Fruit fly (Drosophila melanogaster) whole organism, embryonic: ENCODE data around the gene CG15034.

Source experiments
- Awh ChIP-seq: fragments of 200-800 bp; sonication (Bioruptor generic); IDR thresholded peaks from 2 replicates; pipeline ENCODE4, ENCODE4 v1.3.6; 2022; ENCODE audit warnings: missing biosample characterization, missing genetic modification characterization
- Blimp-1 ChIP-seq: fragments of 200-800 bp; sonication (Bioruptor generic); optimal IDR thresholded peaks from 3 replicates; lab custom pipeline; 2018; ENCODE audit warnings: missing biosample characterization, missing genetic modification characterization, mild to moderate bottlenecking, moderate library complexity, missing genetic modification reagents
- CG10462 ChIP-seq: fragments of 200-800 bp; sonication (Bioruptor generic); optimal IDR thresholded peaks from 2 replicates; lab custom pipeline; 2016; ENCODE audit warnings: missing biosample characterization, missing genetic modification characterization
- CG11085 ChIP-seq: fragments of 200-800 bp; sonication (Bioruptor generic); IDR thresholded peaks from 2 replicates; pipeline ENCODE4 v1.3.6; 2022; ENCODE audit warnings: missing biosample characterization, missing genetic modification characterization
- CG11560 ChIP-seq: fragments of 200-800 bp; sonication (Bioruptor generic); IDR thresholded peaks from 3 replicates; pipeline ENCODE4 v1.3.6; 2022; ENCODE audit warnings: missing biosample characterization, missing genetic modification characterization
- CG12104 ChIP-seq: fragments of 200-800 bp; sonication (Bioruptor generic); optimal IDR thresholded peaks from 3 replicates; lab custom pipeline; 2016; ENCODE audit warnings: missing biosample characterization, missing genetic modification characterization
- CG13287 ChIP-seq: fragments of 200-800 bp; sonication (Bioruptor generic); IDR thresholded peaks from 2 replicates; pipeline ENCODE4 v1.3.6; 2022; ENCODE audit warnings: missing biosample characterization, missing genetic modification characterization; ENCODE audit not compliant: partially characterized antibody
- CG15073 ChIP-seq: fragments of 200-800 bp; sonication (Bioruptor generic); optimal IDR thresholded peaks from 2 replicates; lab custom pipeline; 2016; ENCODE audit warnings: missing biosample characterization, missing genetic modification characterization
- CG15479 ChIP-seq: fragments of 200-800 bp; sonication (Bioruptor generic); optimal IDR thresholded peaks from 3 replicates; lab custom pipeline; 2019; ENCODE audit warnings: missing biosample characterization, mild to moderate bottlenecking, missing genetic modification characterization, moderate library complexity
- CG18011 ChIP-seq: fragments of 200-800 bp; sonication (Bioruptor generic); optimal IDR thresholded peaks from 2 replicates; lab custom pipeline; 2017; ENCODE audit warnings: missing biosample characterization, missing genetic modification characterization, mild to moderate bottlenecking, moderate library complexity, missing genotype
- CG18262 ChIP-seq: fragments of 200-800 bp; optimal IDR thresholded peaks from 3 replicates; lab custom pipeline; 2019; ENCODE audit warnings: missing biosample characterization, mild to moderate bottlenecking, missing genetic modification characterization, moderate library complexity
- CG2129 ChIP-seq: fragments of 200-800 bp; sonication (Bioruptor generic); IDR thresholded peaks from 2 replicates; pipeline ENCODE4 v1.3.6; 2022; ENCODE audit warnings: missing biosample characterization, missing genetic modification characterization; ENCODE audit not compliant: partially characterized antibody
- CG34224 ChIP-seq: fragments of 200-800 bp; sonication (Bioruptor generic); IDR thresholded peaks from 3 replicates; pipeline ENCODE4 v1.3.6; 2022; ENCODE audit warnings: missing biosample characterization, missing genetic modification characterization; ENCODE audit not compliant: partially characterized antibody
- CG3726 ChIP-seq: fragments of 200-800 bp; sonication (Bioruptor generic); IDR thresholded peaks from 3 replicates; pipeline ENCODE4, ENCODE4 v1.3.6; 2022; ENCODE audit warnings: missing biosample characterization, missing genetic modification characterization
- CG4328 ChIP-seq: fragments of 200-800 bp; sonication (Bioruptor generic); optimal IDR thresholded peaks from 3 replicates; lab custom pipeline; 2017; ENCODE audit warnings: missing biosample characterization, missing genetic modification reagents, missing genetic modification characterization
- CG4820 ChIP-seq: fragments of 200-800 bp; sonication (Bioruptor generic); optimal IDR thresholded peaks from 3 replicates; lab custom pipeline; 2016; ENCODE audit warnings: missing biosample characterization, missing genetic modification characterization
- CG6854 ChIP-seq: fragments of 200-800 bp; sonication (Bioruptor generic); optimal IDR thresholded peaks from 3 replicates; lab custom pipeline; 2017; ENCODE audit warnings: missing biosample characterization, mild to moderate bottlenecking, missing genetic modification characterization
- CG7786 ChIP-seq: fragments of 200-800 bp; sonication (Bioruptor generic); optimal IDR thresholded peaks from 2 replicates; lab custom pipeline; 2016; ENCODE audit warnings: missing biosample characterization, missing genetic modification characterization
- CG7963 ChIP-seq: fragments of 200-800 bp; sonication (Bioruptor generic); IDR thresholded peaks from 3 replicates; pipeline ENCODE4 v1.3.6; 2022; ENCODE audit warnings: missing biosample characterization, missing genetic modification characterization; ENCODE audit not compliant: partially characterized antibody
- CG9876 ChIP-seq: fragments of 200-800 bp; sonication (Bioruptor generic); optimal IDR thresholded peaks from 2 replicates; lab custom pipeline; 2016; ENCODE audit warnings: missing biosample characterization, missing genetic modification characterization
- ERR ChIP-seq: fragments of 200-800 bp; sonication (Bioruptor generic); optimal IDR thresholded peaks from 2 replicates; lab custom pipeline; 2016; ENCODE audit warnings: missing biosample characterization, missing genetic modification characterization
- HLHmδ ChIP-seq: fragments of 200-800 bp; sonication (Bioruptor generic); optimal IDR thresholded peaks from 2 replicates; lab custom pipeline; 2018; ENCODE audit warnings: missing biosample characterization, mild to moderate bottlenecking, missing genetic modification characterization, moderate library complexity
- MBD-R2 ChIP-seq: fragments of 200-800 bp; sonication (Bioruptor generic); IDR thresholded peaks from 2 replicates; pipeline ENCODE4 v1.3.6; 2022; ENCODE audit warnings: missing biosample characterization, missing genetic modification characterization
- Optix ChIP-seq: fragments of 200-800 bp; sonication (Bioruptor generic); IDR thresholded peaks from 3 replicates; pipeline ENCODE4 v1.3.6; 2022; ENCODE audit warnings: missing biosample characterization, missing genetic modification characterization
- Pdp1 ChIP-seq, 2 experiments: fragments of 200-800 bp; sonication (Bioruptor generic); optimal IDR thresholded peaks; 3 replicates each; lab custom pipeline; 2016; ENCODE audit warnings: missing biosample characterization in 2 of 2, missing genetic modification characterization in 2 of 2, mild to moderate bottlenecking in 1 of 2, moderate library complexity in 1 of 2
- Ssrp ChIP-seq: fragments of 200-800 bp; sonication (Bioruptor generic); optimal IDR thresholded peaks from 2 replicates; lab custom pipeline; 2018; ENCODE audit warnings: missing biosample characterization, mild to moderate bottlenecking, missing genetic modification characterization, moderate library complexity
- ap ChIP-seq: fragments of 200-800 bp; sonication (Bioruptor generic); IDR thresholded peaks from 2 replicates; pipeline ENCODE4 v1.3.6; 2022; ENCODE audit warnings: missing biosample characterization, missing genetic modification characterization
- ash1 ChIP-seq: fragments of 200-800 bp; sonication (Bioruptor generic); optimal IDR thresholded peaks from 2 replicates; lab custom pipeline; 2018; ENCODE audit warnings: missing biosample characterization, mild to moderate bottlenecking, missing genetic modification characterization
- bcd ChIP-seq: fragments of 200-800 bp; sonication (Bioruptor generic); optimal IDR thresholded peaks from 2 replicates; lab custom pipeline; 2017; ENCODE audit warnings: missing biosample characterization, mild to moderate bottlenecking, missing genetic modification characterization
- cwo ChIP-seq: fragments of 200-800 bp; sonication (Bioruptor generic); optimal IDR thresholded peaks from 3 replicates; lab custom pipeline; 2017; ENCODE audit warnings: missing biosample characterization, missing genetic modification characterization, mild to moderate bottlenecking, moderate library complexity, missing genetic modification reagents
- dpn ChIP-seq, 2 experiments: fragments of 200-800 bp; sonication (Bioruptor generic); optimal IDR thresholded peaks; 3 replicates each; lab custom pipeline; 2016; ENCODE audit warnings: missing biosample characterization in 2 of 2, missing genetic modification characterization in 2 of 2
- ems ChIP-seq: fragments of 200-800 bp; sonication (Bioruptor generic); optimal IDR thresholded peaks from 3 replicates; lab custom pipeline; 2016; ENCODE audit warnings: missing biosample characterization, missing genetic modification characterization
- fd64A ChIP-seq: fragments of 200-800 bp; sonication (Bioruptor generic); optimal IDR thresholded peaks from 3 replicates; lab custom pipeline; 2018; ENCODE audit warnings: missing biosample characterization, mild to moderate bottlenecking, missing genetic modification characterization
- jumu ChIP-seq: fragments of 200-800 bp; sonication (Bioruptor generic); optimal IDR thresholded peaks from 3 replicates; lab custom pipeline; 2016; ENCODE audit warnings: missing biosample characterization, missing genetic modification characterization
- ken ChIP-seq: fragments of 200-800 bp; sonication (Bioruptor generic); IDR thresholded peaks from 3 replicates; pipeline ENCODE4 v1.3.6; 2022; ENCODE audit warnings: missing biosample characterization, missing genetic modification characterization
- lab ChIP-seq: fragments of 200-800 bp; sonication (Bioruptor generic); optimal IDR thresholded peaks from 3 replicates; lab custom pipeline; 2017; ENCODE audit warnings: missing biosample characterization, missing genetic modification characterization, mild to moderate bottlenecking, moderate library complexity, missing genetic modification reagents
- lmd ChIP-seq: fragments of 200-800 bp; sonication (Bioruptor generic); IDR thresholded peaks from 2 replicates; pipeline ENCODE4 v1.3.6; 2022; ENCODE audit warnings: missing biosample characterization, missing genetic modification characterization
- mirr ChIP-seq: fragments of 200-800 bp; sonication (Bioruptor generic); optimal IDR thresholded peaks from 3 replicates; lab custom pipeline; 2018; ENCODE audit warnings: missing biosample characterization, mild to moderate bottlenecking, missing genetic modification characterization
- p53 ChIP-seq: fragments of 200-800 bp; sonication (Bioruptor generic); optimal IDR thresholded peaks from 2 replicates; lab custom pipeline; 2016; ENCODE audit warnings: missing biosample characterization, missing genetic modification characterization
- pum ChIP-seq: fragments of 200-800 bp; sonication (Bioruptor generic); optimal IDR thresholded peaks from 2 replicates; lab custom pipeline; 2016; ENCODE audit warnings: missing biosample characterization, missing genetic modification characterization
- rib ChIP-seq: fragments of 200-800 bp; sonication (Bioruptor generic); IDR thresholded peaks from 2 replicates; pipeline ENCODE4 v1.3.6; 2022; ENCODE audit warnings: missing biosample characterization, missing genetic modification characterization
- ro ChIP-seq: fragments of 200-800 bp; sonication (Bioruptor generic); IDR thresholded peaks from 2 replicates; pipeline ENCODE4 v1.3.6; 2022; ENCODE audit warnings: missing biosample characterization, missing genetic modification characterization
- seq ChIP-seq: fragments of 200-800 bp; sonication (Bioruptor generic); IDR thresholded peaks from 2 replicates; pipeline ENCODE4 v1.3.6; 2022; ENCODE audit warnings: missing biosample characterization, missing genetic modification characterization
- sima ChIP-seq: fragments of 200-800 bp; sonication (Bioruptor generic); optimal IDR thresholded peaks from 2 replicates; lab custom pipeline; 2016; ENCODE audit warnings: missing biosample characterization, missing genetic modification characterization
- sna ChIP-seq: fragments of 200-800 bp; sonication (Bioruptor generic); IDR thresholded peaks from 2 replicates; pipeline ENCODE4 v1.3.6; 2022; ENCODE audit warnings: missing biosample characterization, missing genetic modification characterization; ENCODE audit not compliant: partially characterized antibody
- sob ChIP-seq: fragments of 200-800 bp; sonication (Bioruptor generic); IDR thresholded peaks from 2 replicates; pipeline ENCODE4 v1.3.6; 2022; ENCODE audit warnings: missing biosample characterization, missing genetic modification characterization
- tgo ChIP-seq: fragments of 200-800 bp; sonication (Bioruptor generic); IDR thresholded peaks from 3 replicates; pipeline ENCODE4 v1.3.6; 2022; ENCODE audit warnings: missing biosample characterization, missing genetic modification characterization
- wek ChIP-seq: fragments of 200-800 bp; sonication (Bioruptor generic); optimal IDR thresholded peaks from 3 replicates; lab custom pipeline; 2018; ENCODE audit warnings: missing biosample characterization, mild to moderate bottlenecking, missing genetic modification characterization, moderate library complexity

The CG15034 gene

dm6 chrX:7323649-7324511 lies 23.4 kb downstream of the CG15034 start, which contains the start of the genes Atg5 and Dok (continued):
- TF ChIP-seq CG3726 (no peak), pum (GFP tag; lab: Kevin White, UChicago) (no peak), CG11560 (no peak), seq (no peak), ERR (no peak), ap (no peak), Optix (no peak), CG4328 (GFP tag; lab: Kevin White, UChicago) (no peak), ro (no peak), rib (GFP tag; lab: Robert Waterston, UW) (no peak), CG18011 (GFP tag; lab: Kevin White, UChicago) (no peak), jumu (GFP tag; lab: Kevin White, UChicago) (no peak), Pdp1 (GFP tag; optimal IDR thresholded peaks at IDR 0.05; lab: Kevin White, UChicago) (no peak), dpn (GFP tag; optimal IDR thresholded peaks at IDR 0.05; lab: Kevin White, UChicago) (peak in 1 of 2 experiments; percentile 44), sna (GFP tag; lab: Robert Waterston, UW) (peak; percentile 34; the same call in 1 of the 2 replicates), CG10462 (GFP tag; lab: Kevin White, UChicago) (no peak), mirr (GFP tag; lab: Kevin White, UChicago) (no peak), CG6854 (GFP tag; lab: Kevin White, UChicago) (no peak), CG9876 (GFP tag; lab: Kevin White, UChicago) (no peak), Awh (GFP tag; lab: Robert Waterston, UW) (no peak), bcd (peak; percentile 19), ken (0 out of 3 replicates have a peak, but pooled peaks have one; percentile 23), HLHmδ (GFP tag; lab: Kevin White, UChicago) (no peak), ems (GFP tag; lab: Kevin White, UChicago) (no peak), CG15073 (GFP tag; lab: Kevin White, UChicago) (no peak), CG7786 (GFP tag; lab: Kevin White, UChicago) (no peak), CG12104 (GFP tag; lab: Kevin White, UChicago) (no peak), CG15479 (GFP tag; lab: Kevin White, UChicago) (peak; percentile 59), lmd (GFP tag; lab: Robert Waterston, UW) (no peak; the same call in 1 of the 2 replicates), wek (no peak), p53 (GFP tag; lab: Kevin White, UChicago) (no peak), MBD-R2 (GFP tag; lab: Robert Waterston, UW) (peak; percentile 63), tgo (GFP tag; lab: Robert Waterston, UW) (no peak), Blimp-1 (GFP tag; lab: Kevin White, UChicago) (no peak), fd64A (GFP tag; lab: Kevin White, UChicago) (no peak), CG4820 (peak; percentile 10), Ssrp (no peak), sima (no peak), CG2129 (GFP tag; lab: Robert Waterston, UW) (no peak), lab (GFP tag; lab: Kevin White, UChicago) (peak; percentile 31), ash1 (GFP tag; lab: Kevin White, UChicago) (no peak), sob (GFP tag; lab: Robert Waterston, UW) (peak; percentile 51; the same call in 1 of the 2 replicates), CG7963 (peak; percentile 42; the same call in 2 of the 3 replicates), CG13287 (peak; percentile 68), CG18262 (tag; lab: Kevin White, UChicago) (peak; percentile 18), cwo (GFP tag; lab: Kevin White, UChicago) (no peak), CG34224 (peak; percentile 39; the same call in 2 of the 3 replicates), CG11085 (GFP tag; lab: Robert Waterston, UW) (no peak)
